Fruit fly (Drosophila melanogaster): ENCODE data around the gene CG14683.

The CG14683 gene

DNA sequence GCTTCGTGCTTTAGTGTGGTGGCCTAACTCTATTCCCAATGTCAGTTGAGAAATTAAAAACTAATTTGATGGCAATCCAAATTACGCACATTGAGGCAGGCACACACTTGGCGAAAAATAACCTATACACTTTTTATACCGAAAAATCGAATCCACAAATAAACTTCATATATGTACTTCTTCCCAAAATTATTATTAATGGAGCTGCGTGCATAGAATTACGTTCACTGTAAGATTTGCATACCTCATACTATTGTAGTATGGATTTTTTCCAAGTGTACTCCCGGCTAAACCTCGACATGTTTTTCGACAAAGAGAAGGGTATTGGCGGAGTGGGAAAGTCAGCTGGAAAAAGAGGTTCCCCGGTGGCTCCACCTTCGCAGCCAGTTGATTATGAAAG is 12.2 kb upstream of the CG14683 start (continued):
- TF ChIP-seq ewg (GFP tag; optimal IDR thresholded peaks at IDR 0.05): peak; percentile 54
- TF ChIP-seq cwo (GFP tag; optimal IDR thresholded peaks at IDR 0.05): peak; percentile 59
- TF ChIP-seq CG17328 (GFP tag; IDR thresholded peaks at IDR 0.05): peak; percentile 60
- peak; percentile 52 for TF ChIP-seq chn (GFP tag; optimal IDR thresholded peaks at IDR 0.05)
- peak; percentile 15 for TF ChIP-seq Atf3 (GFP tag; optimal IDR thresholded peaks at IDR 0.05)
- peak; percentile 62 for TF ChIP-seq Fer3 (tag; optimal IDR thresholded peaks at IDR 0.05)
- no peak for TF ChIP-seq amos (GFP tag; IDR thresholded peaks at IDR 0.05; ENCODE audit: partially characterized antibody)
- TF ChIP-seq sob (GFP tag; IDR thresholded peaks at IDR 0.05): peak; percentile 54; the same call in 1 of the 2 replicates
- peak; percentile 41 for TF ChIP-seq CG15011 (GFP tag; optimal IDR thresholded peaks at IDR 0.05)
- TF ChIP-seq aop (GFP tag; IDR thresholded peaks at IDR 0.05): peak; percentile 51; the same call in 1 of the 2 replicates
- no peak for TF ChIP-seq knrl (GFP tag; IDR thresholded peaks at IDR 0.05; ENCODE audit: partially characterized antibody)
- peak; percentile 51 for TF ChIP-seq CG5953 (GFP tag; IDR thresholded peaks at IDR 0.05)
- TF ChIP-seq Hr39 (optimal IDR thresholded peaks at IDR 0.05): no peak
- TF ChIP-seq caup (GFP tag; optimal IDR thresholded peaks at IDR 0.05; ENCODE audit: severe bottlenecking): peak; percentile 44
- TF ChIP-seq CG10654 (GFP tag; optimal IDR thresholded peaks at IDR 0.05): peak; percentile 63
- TF ChIP-seq CG9932 (GFP tag; IDR thresholded peaks at IDR 0.05): peak; percentile 40; the same call in 1 of the 2 replicates
- no peak for TF ChIP-seq Dbx (GFP tag; IDR thresholded peaks at IDR 0.05)
- TF ChIP-seq sr (GFP tag; IDR thresholded peaks at IDR 0.05): peak; percentile 35; the same call in 1 of the 3 replicates
- peak; percentile 22 for TF ChIP-seq CG1529 (GFP tag; optimal IDR thresholded peaks at IDR 0.05)
- TF ChIP-seq hbn (GFP tag; IDR thresholded peaks at IDR 0.05; ENCODE audit: partially characterized antibody): no peak
- peak; percentile 31 for TF ChIP-seq CG7786 (GFP tag; optimal IDR thresholded peaks at IDR 0.05)
- 0 out of 2 replicates have a peak, but pooled peaks have one; percentile 34 for TF ChIP-seq CG7372 (GFP tag; IDR thresholded peaks at IDR 0.05)
- peak; percentile 93 for TF ChIP-seq dmrt99B (tag; optimal IDR thresholded peaks at IDR 0.05)
- TF ChIP-seq Awh (GFP tag; IDR thresholded peaks at IDR 0.05): peak; percentile 82
- TF ChIP-seq p53 (GFP tag; optimal IDR thresholded peaks at IDR 0.05): peak; percentile 39
- TF ChIP-seq zen (tag; optimal IDR thresholded peaks at IDR 0.05): peak; percentile 36
- no peak for TF ChIP-seq Mad (GFP tag; optimal IDR thresholded peaks at IDR 0.05)
- peak; percentile 57 for TF ChIP-seq Hr3 (GFP tag; optimal IDR thresholded peaks at IDR 0.05)
- TF ChIP-seq NFAT (GFP tag; IDR thresholded peaks at IDR 0.05): 0 out of 2 replicates have a peak, but pooled peaks have one; percentile 18
- peak in 1 of 2 experiments; percentile 56 for TF ChIP-seq bsh (GFP tag; optimal IDR thresholded peaks at IDR 0.05)
- TF ChIP-seq CG13894 (tag; optimal IDR thresholded peaks at IDR 0.05): no peak
- no peak for TF ChIP-seq exex (tag; optimal IDR thresholded peaks at IDR 0.05)
- peak; percentile 49 for TF ChIP-seq gsb-n (tag; optimal IDR thresholded peaks at IDR 0.05)
- peak; percentile 48; the same call in 2 of the 3 replicates for TF ChIP-seq B-H1 (GFP tag; IDR thresholded peaks at IDR 0.05)
- TF ChIP-seq BEAF-32 (GFP tag; optimal IDR thresholded peaks at IDR 0.05): no peak
- TF ChIP-seq dimm (GFP tag; IDR thresholded peaks at IDR 0.05): peak; percentile 56; the same call in 1 of the 2 replicates
- TF ChIP-seq CG12942 (GFP tag; optimal IDR thresholded peaks at IDR 0.05): peak; percentile 36
- TF ChIP-seq CG10543 (GFP tag; optimal IDR thresholded peaks at IDR 0.05): no peak
- peak; percentile 73 for TF ChIP-seq CG7839 (tag; optimal IDR thresholded peaks at IDR 0.05)
- no peak for TF ChIP-seq mirr (GFP tag; optimal IDR thresholded peaks at IDR 0.05)
- TF ChIP-seq pros (GFP tag; optimal IDR thresholded peaks at IDR 0.05): no peak
- TF ChIP-seq CG8944 (GFP tag; optimal IDR thresholded peaks at IDR 0.05): peak; percentile 55
- TF ChIP-seq CG14667 (GFP tag; IDR thresholded peaks at IDR 0.05): peak; percentile 46; the same call in 1 of the 2 replicates
- TF ChIP-seq E2f2 (GFP tag; IDR thresholded peaks at IDR 0.05): peak; percentile 48
- peak; percentile 75 for TF ChIP-seq ind (GFP tag; optimal IDR thresholded peaks at IDR 0.05)
- TF ChIP-seq Gsc (GFP tag; IDR thresholded peaks at IDR 0.05): 0 out of 2 replicates have a peak, but pooled peaks have one; percentile 37
- peak; percentile 80 for TF ChIP-seq phol (tag; optimal IDR thresholded peaks at IDR 0.05)
- peak; percentile 61 for TF ChIP-seq Lim3 (GFP tag; IDR thresholded peaks at IDR 0.05)
- TF ChIP-seq Jarid2 (GFP tag; optimal IDR thresholded peaks at IDR 0.05): peak; percentile 13
- TF ChIP-seq CG3838 (GFP tag; optimal IDR thresholded peaks at IDR 0.05): no peak

Measured in whole organism, embryonic.